5 fruit fly cellular contexts compared by ENCODE assay signal in genomic region chr4:1051271-1051670, dm6.
TF ChIP-seq lines count a peak whose summit lies in the region.

No protein-coding gene starts in this region.

- TF ChIP-seq CTCF in S2 (optimal IDR thresholded peaks at IDR 0.05; lab: Kevin White, UChicago), result peak; percentile 13 to 19
- no peak for TF ChIP-seq CTCF in whole organism, embryonic (GFP tag; optimal IDR thresholded peaks at IDR 0.05; lab: Kevin White, UChicago)

TF ChIP-seq in whole organism, adult, 20 proteins besides CTCF, POLR2A, EP300 and RAD21:
- TF ChIP-seq CG11617 (GFP tag; optimal IDR thresholded peaks at IDR 0.05; lab: Kevin White, UChicago), result no peak
- TF ChIP-seq bab1 (GFP tag; optimal IDR thresholded peaks at IDR 0.05; lab: Kevin White, UChicago), result peak; percentile 35
- TF ChIP-seq cic (GFP tag; optimal IDR thresholded peaks at IDR 0.05; lab: Kevin White, UChicago), result no peak
- TF ChIP-seq CG7101 (tag; optimal IDR thresholded peaks at IDR 0.05; lab: Kevin White, UChicago), result peak; percentile 3
- TF ChIP-seq CG7045 (GFP tag; optimal IDR thresholded peaks at IDR 0.05; lab: Kevin White, UChicago), result no peak
- TF ChIP-seq CG33017 (tag; optimal IDR thresholded peaks at IDR 0.05; lab: Kevin White, UChicago), result no peak
- TF ChIP-seq kay (GFP tag; lab: Kevin White, UChicago; ENCODE audit: borderline replicate concordance), result no peak
- TF ChIP-seq CG14711 (tag; optimal IDR thresholded peaks at IDR 0.05; lab: Kevin White, UChicago), result peak; percentile 24

TF ChIP-seq in whole organism, embryonic, 481 proteins besides CTCF, POLR2A, EP300 and RAD21 (continues in another document):
- TF ChIP-seq tin (GFP tag; optimal IDR thresholded peaks at IDR 0.05; lab: Kevin White, UChicago) (no peak), CG15696 (tag; optimal IDR thresholded peaks at IDR 0.05; lab: Kevin White, UChicago) (peak; percentile 0), Ets97D (GFP tag; optimal IDR thresholded peaks at IDR 0.05; lab: Kevin White, UChicago) (peak; percentile 65), CG10543 (GFP tag; optimal IDR thresholded peaks at IDR 0.05; lab: Kevin White, UChicago) (no peak), Lhr (GFP tag; optimal IDR thresholded peaks at IDR 0.05; lab: Kevin White, UChicago) (peak; percentile 81), oc (tag; optimal IDR thresholded peaks at IDR 0.05; lab: Kevin White, UChicago) (no peak), CG14710 (tag; optimal IDR thresholded peaks at IDR 0.05; lab: Kevin White, UChicago) (peak; percentile 63), row (GFP tag; IDR thresholded peaks at IDR 0.05; lab: Robert Waterston, UW) (peak; percentile 83), lola (GFP tag; optimal IDR thresholded peaks at IDR 0.05; lab: Kevin White, UChicago) (peak in 1 of 3 experiments; percentile 24), tx (GFP tag; optimal IDR thresholded peaks at IDR 0.05; lab: Kevin White, UChicago) (no peak), CG14050 (GFP tag; IDR thresholded peaks at IDR 0.05; lab: Robert Waterston, UW) (no peak), CG1024 (GFP tag; IDR thresholded peaks at IDR 0.05; lab: Robert Waterston, UW) (peak; percentile 99), Hr3 (GFP tag; optimal IDR thresholded peaks at IDR 0.05; lab: Kevin White, UChicago) (peak; percentile 18), CG17829 (tag; optimal IDR thresholded peaks at IDR 0.05; lab: Kevin White, UChicago) (peak; percentile 4), scrt (GFP tag; optimal IDR thresholded peaks at IDR 0.05; lab: Kevin White, UChicago) (no peak), tna (GFP tag; IDR thresholded peaks at IDR 0.05; lab: Robert Waterston, UW; ENCODE audit: partially characterized antibody) (peak; percentile 32; the same call in 1 of the 2 replicates), Neu2 (GFP tag; optimal IDR thresholded peaks at IDR 0.05; lab: Kevin White, UChicago; ENCODE audit: borderline replicate concordance) (no peak), CG8089 (GFP tag; optimal IDR thresholded peaks at IDR 0.05; lab: Kevin White, UChicago) (peak; percentile 82), CG2199 (GFP tag; IDR thresholded peaks at IDR 0.05; lab: Robert Waterston, UW) (peak; percentile 93), trem (tag; optimal IDR thresholded peaks at IDR 0.05; lab: Kevin White, UChicago) (peak; percentile 28), chinmo (GFP tag; IDR thresholded peaks at IDR 0.05; lab: Robert Waterston, UW; ENCODE audit: partially characterized antibody) (no peak), hth (optimal IDR thresholded peaks at IDR 0.05; lab: Kevin White, UChicago) (no peak), CG33213 (GFP tag; optimal IDR thresholded peaks at IDR 0.05; lab: Kevin White, UChicago) (peak; percentile 32), Doc3 (GFP tag; IDR thresholded peaks at IDR 0.05; lab: Robert Waterston, UW; ENCODE audit: partially characterized antibody) (no peak), CG1603 (tag; optimal IDR thresholded peaks at IDR 0.05; lab: Kevin White, UChicago) (peak; percentile 100), CG10979 (tag; optimal IDR thresholded peaks at IDR 0.05; lab: Kevin White, UChicago) (no peak), schlank (tag; optimal IDR thresholded peaks at IDR 0.05; lab: Kevin White, UChicago) (no peak)

TF ChIP-seq in whole organism, prepupa, 60 proteins besides CTCF, POLR2A, EP300 and RAD21:
- TF ChIP-seq OdsH (GFP tag; optimal IDR thresholded peaks at IDR 0.05; lab: Kevin White, UChicago) (peak; percentile 8), CG8119 (GFP tag; IDR thresholded peaks at IDR 0.05; lab: Robert Waterston, UW) (no peak), CG9139 (GFP tag; optimal IDR thresholded peaks at IDR 0.05; lab: Kevin White, UChicago) (no peak), CG34406 (GFP tag; optimal IDR thresholded peaks at IDR 0.05; lab: Kevin White, UChicago) (no peak), CG3032 (tag; optimal IDR thresholded peaks at IDR 0.05; lab: Kevin White, UChicago) (peak; percentile 38)

TF ChIP-seq in whole organism, wandering third instar larva, 38 proteins besides CTCF, POLR2A, EP300 and RAD21:
- TF ChIP-seq usp (GFP tag; optimal IDR thresholded peaks at IDR 0.05; lab: Kevin White, UChicago), result no peak
- no peak for TF ChIP-seq Mio (GFP tag; optimal IDR thresholded peaks at IDR 0.05; lab: Kevin White, UChicago)
- no peak for TF ChIP-seq GATAd (GFP tag; optimal IDR thresholded peaks at IDR 0.05; lab: Kevin White, UChicago)
- no peak for TF ChIP-seq jim (GFP tag; optimal IDR thresholded peaks at IDR 0.05; lab: Kevin White, UChicago)
- no peak for TF ChIP-seq psq (GFP tag; optimal IDR thresholded peaks at IDR 0.05; lab: Kevin White, UChicago)
- no peak for TF ChIP-seq rgr (GFP tag; optimal IDR thresholded peaks at IDR 0.05; lab: Kevin White, UChicago)
- TF ChIP-seq h (GFP tag; optimal IDR thresholded peaks at IDR 0.05; lab: Kevin White, UChicago), result no peak
- TF ChIP-seq Hnf4 (GFP tag; optimal IDR thresholded peaks at IDR 0.05; lab: Kevin White, UChicago), result peak; percentile 13
- no peak for TF ChIP-seq Dif (GFP tag; optimal IDR thresholded peaks at IDR 0.05; lab: Kevin White, UChicago; ENCODE audit: partially characterized antibody)
- TF ChIP-seq pan (optimal IDR thresholded peaks at IDR 0.05; lab: Kevin White, UChicago), result no peak
- TF ChIP-seq dsf (GFP tag; optimal IDR thresholded peaks at IDR 0.05; lab: Kevin White, UChicago; ENCODE audit: borderline replicate concordance), result no peak
- peak; percentile 42 for TF ChIP-seq Hr83 (GFP tag; optimal IDR thresholded peaks at IDR 0.05; lab: Kevin White, UChicago; ENCODE audit: poor library complexity, severe bottlenecking)
- TF ChIP-seq Vsx2 (GFP tag; optimal IDR thresholded peaks at IDR 0.05; lab: Kevin White, UChicago; ENCODE audit: partially characterized antibody), result no peak
- no peak for TF ChIP-seq Sp1 (GFP tag; optimal IDR thresholded peaks at IDR 0.05; lab: Kevin White, UChicago)
- no peak for TF ChIP-seq HLH106 (tag; optimal IDR thresholded peaks at IDR 0.05; lab: Kevin White, UChicago)
- no peak for TF ChIP-seq Hr78 (GFP tag; optimal IDR thresholded peaks at IDR 0.05; lab: Kevin White, UChicago)
- TF ChIP-seq CG32264 (GFP tag; optimal IDR thresholded peaks at IDR 0.05; lab: Kevin White, UChicago), result no peak
- TF ChIP-seq foxo (GFP tag; optimal IDR thresholded peaks at IDR 0.05; lab: Kevin White, UChicago), result no peak
- no peak for TF ChIP-seq fru (GFP tag; optimal IDR thresholded peaks at IDR 0.05; lab: Kevin White, UChicago)
- TF ChIP-seq sage (GFP tag; optimal IDR thresholded peaks at IDR 0.05; lab: Kevin White, UChicago), result no peak
- peak; percentile 33 for TF ChIP-seq N (GFP tag; optimal IDR thresholded peaks at IDR 0.05; lab: Kevin White, UChicago)
- no peak for TF ChIP-seq ey (GFP tag; optimal IDR thresholded peaks at IDR 0.05; lab: Kevin White, UChicago)
- TF ChIP-seq dl (GFP tag; optimal IDR thresholded peaks at IDR 0.05; lab: Kevin White, UChicago; ENCODE audit: insufficient read depth in 1 of 2, partially characterized antibody in 2 of 2), result no peak
- TF ChIP-seq Jra (GFP tag; optimal IDR thresholded peaks at IDR 0.05; lab: Kevin White, UChicago), result no peak
- no peak for TF ChIP-seq Myc (optimal IDR thresholded peaks at IDR 0.05; lab: Kevin White, UChicago)
- no peak for TF ChIP-seq dmrt93B (GFP tag; optimal IDR thresholded peaks at IDR 0.05; lab: Kevin White, UChicago)
- no peak for TF ChIP-seq tai (GFP tag; optimal IDR thresholded peaks at IDR 0.05; lab: Kevin White, UChicago)
- TF ChIP-seq Abd-B (GFP tag; optimal IDR thresholded peaks at IDR 0.05; lab: Kevin White, UChicago), result no peak
- no peak for TF ChIP-seq Rel (GFP tag; optimal IDR thresholded peaks at IDR 0.05; lab: Kevin White, UChicago)
- TF ChIP-seq Rel (tag; optimal IDR thresholded peaks at IDR 0.05; lab: Kevin White, UChicago), result no peak
- no peak for TF ChIP-seq br (GFP tag; optimal IDR thresholded peaks at IDR 0.05; lab: Kevin White, UChicago)
- TF ChIP-seq brk (GFP tag; optimal IDR thresholded peaks at IDR 0.05; lab: Kevin White, UChicago), result no peak
- TF ChIP-seq lola (GFP tag; optimal IDR thresholded peaks at IDR 0.05; lab: Kevin White, UChicago), result no peak
- no peak for TF ChIP-seq CrebA (GFP tag; optimal IDR thresholded peaks at IDR 0.05; lab: Kevin White, UChicago; ENCODE audit: borderline replicate concordance)
- no peak for TF ChIP-seq CG9705 (GFP tag; optimal IDR thresholded peaks at IDR 0.05; lab: Kevin White, UChicago)
- peak; percentile 73 for TF ChIP-seq woc (GFP tag; optimal IDR thresholded peaks at IDR 0.05; lab: Kevin White, UChicago)
